Worm (Caenorhabditis elegans) whole organism, L1 larva: ENCODE data around the gene dph-2.
A peak's percentile ranks its signal among the peaks of the same experiment; 100 is the strongest.

ENCODE experiments used
- C16A3.4 ChIP-seq: fragments of 150-350 bp; optimal IDR thresholded peaks from 2 replicates; lab custom pipeline; 2014; ENCODE audit warnings: missing biosample characterization, missing genetic modification characterization
- aha-1 ChIP-seq: fragments of 150-350 bp; optimal IDR thresholded peaks from 2 replicates; lab custom pipeline; 2014; ENCODE audit warnings: missing biosample characterization, missing genetic modification characterization
- aly-2 ChIP-seq: fragments of 150-350 bp; optimal IDR thresholded peaks from 2 replicates; lab custom pipeline; 2014; ENCODE audit warnings: missing biosample characterization, missing genetic modification characterization
- ceh-8 ChIP-seq: fragments of 200-800 bp; sonication (Bioruptor generic); optimal IDR thresholded peaks from 2 replicates; lab custom pipeline; 2018; ENCODE audit warnings: mild to moderate bottlenecking, missing genetic modification characterization, moderate library complexity, missing compliant biosample characterization
- ceh-82 ChIP-seq, 3 experiments: fragments of 150-350 bp in 1 of 3; sonication (generic microtip) in 2 of 3; optimal IDR thresholded peaks; 2 replicates each; lab custom pipeline; 2014 to 2017; ENCODE audit warnings: missing biosample characterization in 3 of 3, missing genetic modification characterization in 3 of 3
- ces-1 ChIP-seq: fragments of 150-350 bp; optimal IDR thresholded peaks from 2 replicates; lab custom pipeline; 2014; ENCODE audit warnings: missing biosample characterization, missing genetic modification reagents, missing genetic modification characterization
- dpl-1 ChIP-seq, 3 experiments: fragments of 150-350 bp in 2 of 3; sonication (generic microtip) in 1 of 3; optimal IDR thresholded peaks; 2 replicates each; lab custom pipeline; 2014 to 2017; ENCODE audit warnings: missing biosample characterization in 3 of 3, missing genetic modification characterization in 3 of 3, missing genetic modification reagents in 3 of 3
- efl-3 ChIP-seq: fragments of 200-800 bp; sonication (Bioruptor generic); optimal IDR thresholded peaks from 2 replicates; lab custom pipeline; 2018; ENCODE audit warnings: mild to moderate bottlenecking, missing genetic modification characterization, missing compliant biosample characterization
- egl-27 ChIP-seq, 2 experiments: fragments of 150-350 bp in 1 of 2; sonication (generic microtip); optimal IDR thresholded peaks; 3 replicates each; lab custom pipeline; 2017 to 2018; ENCODE audit warnings: missing biosample characterization in 2 of 2, missing genetic modification characterization in 2 of 2, missing genetic modification reagents in 2 of 2
- elt-2 ChIP-seq: sonication (generic microtip); optimal IDR thresholded peaks from 2 replicates; lab custom pipeline; 2016; ENCODE audit warnings: missing genetic modification characterization, mild to moderate bottlenecking, inconsistent platforms, missing compliant biosample characterization, missing genetic modification reagents
- ets-5 ChIP-seq: fragments of 200-800 bp; sonication (Bioruptor generic); IDR thresholded peaks from 2 replicates; pipeline ENCODE4 v1.3.6; 2022; ENCODE audit warnings: missing genetic modification characterization, missing compliant biosample characterization
- fkh-10 ChIP-seq: sonication (generic microtip); optimal IDR thresholded peaks from 2 replicates; lab custom pipeline; 2017; ENCODE audit warnings: missing biosample characterization, missing genetic modification reagents, missing genetic modification characterization
- hlh-17 ChIP-seq: fragments of 200-800 bp; sonication (Bioruptor generic); optimal IDR thresholded peaks from 2 replicates; lab custom pipeline; 2018; ENCODE audit warnings: missing genetic modification characterization, mild to moderate bottlenecking, missing compliant biosample characterization, moderate library complexity, borderline replicate concordance
- hlh-4 ChIP-seq: sonication (generic microtip); optimal IDR thresholded peaks from 2 replicates; lab custom pipeline; 2016; ENCODE audit warnings: mild to moderate bottlenecking, missing genetic modification characterization, missing compliant biosample characterization
- hpl-2 ChIP-seq: fragments of 150-350 bp; optimal IDR thresholded peaks from 2 replicates; lab custom pipeline; 2014; ENCODE audit warnings: missing biosample characterization, missing genetic modification reagents, missing genetic modification characterization
- isw-1 ChIP-seq: fragments of 200-800 bp; sonication (Bioruptor generic); IDR thresholded peaks from 2 replicates; pipeline ENCODE4 v1.3.6; 2022; ENCODE audit warnings: missing genetic modification characterization, missing compliant biosample characterization
- jun-1 ChIP-seq: fragments of 150-350 bp; optimal IDR thresholded peaks from 2 replicates; lab custom pipeline; 2014; ENCODE audit warnings: missing biosample characterization, missing genetic modification reagents, missing genetic modification characterization
- lin-13 ChIP-seq: fragments of 150-350 bp; optimal IDR thresholded peaks from 2 replicates; lab custom pipeline; 2014; ENCODE audit warnings: missing biosample characterization, missing genetic modification reagents, missing genetic modification characterization
- lin-14 ChIP-seq: fragments of 200-800 bp; sonication (Bioruptor generic); optimal IDR thresholded peaks from 2 replicates; lab custom pipeline; 2018; ENCODE audit warnings: mild to moderate bottlenecking, missing genetic modification characterization, moderate library complexity, missing compliant biosample characterization
- lin-15B ChIP-seq: fragments of 150-350 bp; sonication (generic microtip); optimal IDR thresholded peaks from 3 replicates; lab custom pipeline; 2014; ENCODE audit warnings: missing biosample characterization, missing genetic modification characterization
- lir-3 ChIP-seq: sonication (generic microtip); optimal IDR thresholded peaks from 2 replicates; lab custom pipeline; 2016; ENCODE audit warnings: mild to moderate bottlenecking, missing genetic modification characterization, moderate library complexity, missing compliant biosample characterization; ENCODE audit not compliant: poor library complexity
- mab-9 ChIP-seq: fragments of 200-800 bp; sonication (Bioruptor generic); IDR thresholded peaks from 2 replicates; pipeline ENCODE4 v1.3.6; 2022; ENCODE audit warnings: missing genetic modification reagents, missing genetic modification characterization, missing compliant biosample characterization
- mdl-1 ChIP-seq, 2 experiments: fragments of 150-350 bp; optimal IDR thresholded peaks; 2 replicates each; lab custom pipeline; 2014 to 2017; ENCODE audit warnings: missing biosample characterization in 2 of 2, missing genetic modification characterization in 2 of 2, inconsistent platforms in 1 of 2
- mep-1 ChIP-seq: fragments of 150-350 bp; optimal IDR thresholded peaks from 2 replicates; lab custom pipeline; 2014; ENCODE audit warnings: missing biosample characterization, missing genetic modification characterization
- nhr-19 ChIP-seq: fragments of 200-800 bp; sonication (Bioruptor generic); conservative IDR thresholded peaks from 2 replicates; pipeline ENCODE4 v1.3.6; 2022; ENCODE audit warnings: missing genetic modification characterization, missing compliant biosample characterization
- nhr-20 ChIP-seq: sonication (generic microtip); optimal IDR thresholded peaks from 2 replicates; lab custom pipeline; 2016; ENCODE audit warnings: mild to moderate bottlenecking, missing genetic modification characterization, missing compliant biosample characterization
- nhr-28 ChIP-seq: fragments of 150-350 bp; optimal IDR thresholded peaks from 2 replicates; lab custom pipeline; 2014; ENCODE audit warnings: missing biosample characterization, missing genetic modification characterization
- nhr-47 ChIP-seq: sonication (generic microtip); optimal IDR thresholded peaks from 2 replicates; lab custom pipeline; 2016; ENCODE audit warnings: mild to moderate bottlenecking, missing genetic modification characterization, moderate library complexity, missing compliant biosample characterization
- nhr-84 ChIP-seq: sonication (generic microtip); optimal IDR thresholded peaks from 2 replicates; lab custom pipeline; 2017; ENCODE audit warnings: missing biosample characterization, missing genetic modification characterization
- nhr-85 ChIP-seq: sonication (generic microtip); peaks from one replicate; lab custom pipeline; 2016; ENCODE audit warnings: missing genetic modification characterization, inconsistent platforms, missing compliant biosample characterization
- pqm-1 ChIP-seq: sonication (generic microtip); optimal IDR thresholded peaks from 3 replicates; lab custom pipeline; 2017; ENCODE audit warnings: missing biosample characterization, missing genetic modification characterization
- rnt-1 ChIP-seq: sonication (generic microtip); optimal IDR thresholded peaks from 2 replicates; lab custom pipeline; 2016; ENCODE audit warnings: mild to moderate bottlenecking, missing genetic modification characterization, moderate library complexity, missing compliant biosample characterization
- snu-23 ChIP-seq: sonication (generic microtip); optimal IDR thresholded peaks from 2 replicates; lab custom pipeline; 2016; ENCODE audit warnings: missing genetic modification characterization, missing compliant biosample characterization
- sox-4 ChIP-seq: sonication (generic microtip); optimal IDR thresholded peaks from 2 replicates; lab custom pipeline; 2016; ENCODE audit warnings: missing genetic modification characterization, missing compliant biosample characterization
- sup-37 ChIP-seq: fragments of 200-800 bp; sonication (Bioruptor generic); optimal IDR thresholded peaks from 2 replicates; lab custom pipeline; 2018; ENCODE audit warnings: mild to moderate bottlenecking, missing genetic modification characterization, missing compliant biosample characterization
- swsn-7 ChIP-seq: sonication (generic microtip); optimal IDR thresholded peaks from 2 replicates; lab custom pipeline; 2016; ENCODE audit warnings: missing genetic modification characterization, missing compliant biosample characterization
- tbx-2 ChIP-seq: sonication (generic microtip); optimal IDR thresholded peaks from 2 replicates; lab custom pipeline; 2016; ENCODE audit warnings: missing genetic modification characterization, missing compliant biosample characterization
- unc-30 ChIP-seq: sonication (generic microtip); optimal IDR thresholded peaks from 2 replicates; lab custom pipeline; 2017; ENCODE audit warnings: missing biosample characterization, missing genetic modification characterization
- zip-4 ChIP-seq: fragments of 200-800 bp; sonication (Bioruptor generic); optimal IDR thresholded peaks from 2 replicates; lab custom pipeline; 2018; ENCODE audit warnings: mild to moderate bottlenecking, missing genetic modification characterization, moderate library complexity, missing compliant biosample characterization

dph-2 gene

DNA sequence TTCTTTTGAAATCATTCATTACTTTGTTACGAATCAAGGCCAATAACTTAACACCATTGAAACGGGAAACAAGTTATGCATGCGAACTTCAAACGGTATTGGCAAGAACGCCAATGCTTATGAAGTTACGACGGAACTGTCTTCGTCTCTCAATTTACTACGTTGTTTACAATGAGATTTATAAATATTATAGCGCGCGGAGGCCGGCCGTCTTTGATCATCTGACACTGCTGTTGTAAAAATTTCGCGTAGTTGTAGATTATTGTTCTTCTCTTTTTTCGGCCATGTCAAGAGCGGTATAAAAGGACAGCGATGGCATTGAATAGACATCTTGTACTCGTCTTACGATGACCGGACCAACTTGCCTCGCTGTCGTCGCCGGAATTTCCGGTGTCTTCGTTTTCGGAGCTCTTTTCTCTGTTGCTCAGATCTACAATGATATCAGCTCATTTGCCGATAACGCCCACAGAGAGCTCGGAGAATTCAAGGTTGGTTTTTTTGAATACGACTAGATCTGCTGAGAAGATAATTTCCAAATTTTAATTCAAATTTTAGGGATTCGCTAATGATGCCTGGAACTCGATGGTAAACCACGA is 9.4 kb downstream of the dph-2 start, which contains the start of gene col-39:
Gene col-39, plus strand, starts transcription at position 342 of the 596 bp plus-strand sequence.
- TF ChIP-seq lin-14 (GFP tag; lab: Kevin White, UChicago), result peak; percentile 54
- TF ChIP-seq aha-1, result no peak
- TF ChIP-seq ets-5 (GFP tag; lab: Robert Waterston, UW), result no peak
- no peak for TF ChIP-seq egl-27 (tag; optimal IDR thresholded peaks at IDR 0.05; lab: Kevin White, UChicago)
- TF ChIP-seq mep-1 (tag; lab: Kevin White, UChicago), result no peak
- TF ChIP-seq sup-37, result no peak
- peak; percentile 11 for TF ChIP-seq snu-23 (GFP tag; lab: Kevin White, UChicago)
- TF ChIP-seq nhr-28 (tag; lab: Kevin White, UChicago), result no peak
- no peak for TF ChIP-seq mdl-1 (tag; optimal IDR thresholded peaks at IDR 0.05; lab: Kevin White, UChicago)
- peak; percentile 33 for TF ChIP-seq nhr-20 (tag; lab: Kevin White, UChicago)
- TF ChIP-seq nhr-19 (GFP tag; lab: Robert Waterston, UW), result no peak
- peak; percentile 79 for TF ChIP-seq nhr-85 (tag; lab: Kevin White, UChicago)
- no peak for TF ChIP-seq unc-30
- no peak for TF ChIP-seq hlh-17 (GFP tag; lab: Kevin White, UChicago)

DNA sequence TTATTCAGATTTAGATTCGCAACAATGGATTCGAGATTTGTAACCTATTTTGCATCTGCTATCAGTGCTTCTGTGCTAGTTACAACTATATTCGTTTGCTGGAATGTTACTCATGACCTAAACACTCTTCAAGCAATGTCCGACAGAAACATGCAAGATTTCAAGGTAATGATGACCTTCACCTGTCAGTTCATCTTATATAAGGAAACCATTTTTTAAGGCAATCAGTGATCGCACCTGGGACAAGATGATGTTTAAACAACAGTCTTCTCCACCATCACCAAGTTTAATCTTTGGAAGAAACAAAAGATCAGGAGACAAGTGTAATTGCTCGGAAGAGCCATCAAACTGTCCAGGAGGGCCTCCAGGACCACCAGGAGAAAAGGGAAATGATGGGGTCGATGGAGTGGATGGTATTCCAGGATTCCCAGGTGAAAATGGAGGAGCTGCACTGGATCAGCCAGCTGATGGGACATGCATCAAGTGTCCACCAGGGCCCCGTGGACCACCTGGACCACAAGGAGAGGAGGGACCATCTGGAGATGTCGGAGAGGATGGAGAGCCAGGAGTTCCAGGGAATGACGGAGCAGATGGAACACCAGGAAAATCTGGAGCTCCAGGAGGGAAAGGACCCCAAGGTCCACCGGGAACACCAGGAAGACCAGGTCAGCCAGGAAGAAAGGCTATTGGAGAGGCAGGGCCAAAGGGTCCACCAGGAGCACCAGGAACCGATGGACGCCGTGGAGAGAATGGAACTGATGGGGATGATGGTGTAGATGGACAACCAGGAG is 10.3 kb downstream of the dph-2 start, which contains the start of gene col-79:
Gene col-79, plus strand, starts transcription at position 20 of the 791 bp plus-strand sequence.
- TF ChIP-seq lin-15B (tag; lab: Kevin White, UChicago) (no peak), nhr-85 (tag; lab: Kevin White, UChicago) (peak; percentile 76), C16A3.4 (tag; lab: Kevin White, UChicago) (no peak), sox-4 (tag; lab: Kevin White, UChicago) (no peak), efl-3 (GFP tag; lab: Kevin White, UChicago) (no peak), aly-2 (tag; lab: Kevin White, UChicago) (no peak), mab-9 (GFP tag; lab: Robert Waterston, UW) (no peak), pqm-1 (no peak), nhr-84 (tag; lab: Kevin White, UChicago) (no peak), ces-1 (GFP tag; lab: Kevin White, UChicago) (no peak), nhr-28 (tag; lab: Kevin White, UChicago) (no peak), lir-3 (tag; lab: Kevin White, UChicago) (no peak), rnt-1 (tag; lab: Kevin White, UChicago) (no peak), snu-23 (GFP tag; lab: Kevin White, UChicago) (no peak), lin-14 (GFP tag; lab: Kevin White, UChicago) (peak; percentile 26), ceh-8 (no peak), hpl-2 (GFP tag; lab: Kevin White, UChicago) (no peak), zip-4 (GFP tag; lab: Kevin White, UChicago) (no peak), hlh-17 (GFP tag; lab: Kevin White, UChicago) (no peak), elt-2 (tag; lab: Kevin White, UChicago) (no peak), nhr-20 (tag; lab: Kevin White, UChicago) (peak; percentile 37), lin-13 (GFP tag; lab: Kevin White, UChicago) (no peak), ceh-82 (tag; optimal IDR thresholded peaks at IDR 0.05; lab: Kevin White, UChicago) (no peak), isw-1 (no peak)
- TF ChIP-seq, all 84 proteins: peak for 3

DNA sequence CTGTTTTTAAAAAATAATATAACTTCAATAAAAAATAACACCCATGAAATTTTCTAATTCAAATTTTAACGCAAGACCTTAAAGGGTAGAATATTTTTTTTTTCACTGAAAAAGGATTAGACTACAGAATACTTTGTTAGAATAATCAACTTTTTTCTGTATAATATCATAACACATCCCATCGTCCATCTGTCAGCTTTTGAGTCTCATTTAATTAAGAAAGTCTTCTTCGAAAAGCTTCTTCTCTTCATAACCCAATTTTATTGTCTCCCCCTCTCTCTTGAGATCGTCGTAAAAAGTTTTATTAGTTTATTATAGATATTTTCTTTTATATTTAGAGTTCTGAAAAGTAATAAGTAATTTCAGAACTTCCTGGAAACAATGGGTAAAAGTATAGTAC is 18.0 kb downstream of the dph-2 start:
- no peak for TF ChIP-seq jun-1 (tag; lab: Kevin White, UChicago)
- TF ChIP-seq tbx-2 (tag; lab: Kevin White, UChicago), result no peak
- no peak for TF ChIP-seq nhr-47
- TF ChIP-seq hlh-4 (tag; lab: Kevin White, UChicago), result no peak
- TF ChIP-seq swsn-7 (tag; lab: Kevin White, UChicago), result no peak
- TF ChIP-seq dpl-1 (GFP tag; optimal IDR thresholded peaks at IDR 0.05; lab: Kevin White, UChicago), result no peak
- no peak for TF ChIP-seq fkh-10
- TF ChIP-seq lin-15B (tag; lab: Kevin White, UChicago), result no peak
- peak; percentile 1 for TF ChIP-seq lin-14 (GFP tag; lab: Kevin White, UChicago)
